Fruit fly (Drosophila melanogaster): ENCODE measurements around the gene CG44194.

DNA sequence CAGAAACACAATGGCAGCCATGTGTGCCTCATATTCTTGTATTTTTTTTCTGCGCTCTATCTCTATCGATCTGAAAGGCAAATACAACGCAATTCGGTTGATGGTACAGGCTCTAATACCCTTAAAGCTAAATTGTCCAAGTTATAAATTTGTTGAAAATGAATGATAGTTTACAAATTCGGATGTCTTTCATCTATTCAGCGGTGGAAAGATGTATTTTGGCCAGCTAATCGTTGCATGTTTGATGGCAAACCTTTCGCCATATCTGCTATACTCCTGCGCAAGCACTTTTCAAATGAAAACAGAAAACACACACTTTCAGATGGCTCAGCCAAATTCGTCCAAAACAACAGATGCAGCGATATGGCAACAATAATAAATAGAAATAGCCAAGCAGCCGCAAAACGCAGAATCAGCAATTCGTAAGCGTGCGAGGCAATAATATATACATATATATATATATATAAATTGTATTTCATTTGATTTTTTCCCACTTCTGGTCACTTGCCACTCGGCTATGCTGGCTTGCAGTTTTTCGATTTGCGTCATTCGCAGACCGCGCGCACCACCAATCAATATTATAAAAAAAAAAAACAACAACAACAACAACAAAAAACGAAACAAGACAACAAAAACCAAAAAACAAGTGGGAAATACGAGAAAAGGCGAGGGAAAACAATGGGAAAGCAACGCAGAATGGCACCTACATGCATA, 16.8 kb upstream of the CG44194 start:
- TF ChIP-seq pdm3 (GFP tag; optimal IDR thresholded peaks at IDR 0.05) (no peak), CG1621 (tag; optimal IDR thresholded peaks at IDR 0.05) (no peak), Lpt (GFP tag; optimal IDR thresholded peaks at IDR 0.05) (no peak), Gug (GFP tag; IDR thresholded peaks at IDR 0.05) (no peak; the same call in 1 of the 2 replicates)

All from whole organism, prepupa.